Fruit fly (Drosophila melanogaster) whole organism, embryonic: ENCODE data around the gene CG2889.

Experiments used
- BtbVII ChIP-seq: fragments of 200-800 bp; sonication (Bioruptor generic); optimal IDR thresholded peaks from 3 replicates; lab custom pipeline; 2017; ENCODE audit warnings: missing biosample characterization, mild to moderate bottlenecking, missing genetic modification characterization
- Bteb2 ChIP-seq: fragments of 200-800 bp; sonication (Bioruptor generic); optimal IDR thresholded peaks from 2 replicates; lab custom pipeline; 2016; ENCODE audit warnings: missing biosample characterization, missing genetic modification characterization
- CG10321 ChIP-seq: fragments of 200-800 bp; sonication (Bioruptor generic); IDR thresholded peaks from 2 replicates; pipeline ENCODE4 v1.3.6; 2022; ENCODE audit warnings: missing biosample characterization, missing genetic modification characterization
- CG10366 ChIP-seq: fragments of 200-800 bp; sonication (Bioruptor generic); IDR thresholded peaks from 2 replicates; pipeline ENCODE4 v1.3.6; 2022; ENCODE audit warnings: missing biosample characterization, missing genetic modification characterization
- CG10654 ChIP-seq: fragments of 200-800 bp; sonication (Bioruptor generic); optimal IDR thresholded peaks from 2 replicates; lab custom pipeline; 2016; ENCODE audit warnings: missing biosample characterization, missing genetic modification characterization
- CG11093 ChIP-seq: fragments of 200-800 bp; sonication (Bioruptor generic); IDR thresholded peaks from 3 replicates; pipeline ENCODE4 v1.3.6; 2022; ENCODE audit warnings: missing biosample characterization, missing genetic modification characterization
- CG11504 ChIP-seq: fragments of 200-800 bp; sonication (Bioruptor generic); optimal IDR thresholded peaks from 3 replicates; lab custom pipeline; 2019; ENCODE audit warnings: missing biosample characterization, mild to moderate bottlenecking, missing genetic modification characterization, moderate library complexity
- CG12391 ChIP-seq: fragments of 200-800 bp; sonication (Bioruptor generic); optimal IDR thresholded peaks from 3 replicates; lab custom pipeline; 2018; ENCODE audit warnings: missing biosample characterization, mild to moderate bottlenecking, missing genetic modification characterization, moderate library complexity
- CG14710 ChIP-seq: fragments of 200-800 bp; sonication (Bioruptor generic); optimal IDR thresholded peaks from 3 replicates; lab custom pipeline; 2019; ENCODE audit warnings: missing biosample characterization, mild to moderate bottlenecking, missing genetic modification characterization, moderate library complexity
- CG16779 ChIP-seq: fragments of 200-800 bp; sonication (Bioruptor generic); IDR thresholded peaks from 2 replicates; pipeline ENCODE4 v1.3.6; 2022; ENCODE audit warnings: missing biosample characterization, missing genetic modification characterization
- CG17912 ChIP-seq: fragments of 200-800 bp; sonication (Bioruptor generic); optimal IDR thresholded peaks from 2 replicates; lab custom pipeline; 2018; ENCODE audit warnings: missing biosample characterization, mild to moderate bottlenecking, missing genetic modification characterization
- CG1832 ChIP-seq: fragments of 200-800 bp; sonication (Bioruptor generic); optimal IDR thresholded peaks from 2 replicates; lab custom pipeline; 2017; ENCODE audit warnings: missing biosample characterization, mild to moderate bottlenecking, missing genetic modification characterization, inconsistent platforms
- CG2202 ChIP-seq: fragments of 200-800 bp; sonication (Bioruptor generic); optimal IDR thresholded peaks from 2 replicates; lab custom pipeline; 2018; ENCODE audit warnings: missing biosample characterization, mild to moderate bottlenecking, missing genetic modification characterization
- CG2678 ChIP-seq: fragments of 200-800 bp; sonication (Bioruptor generic); optimal IDR thresholded peaks from 3 replicates; lab custom pipeline; 2019; ENCODE audit warnings: missing biosample characterization, mild to moderate bottlenecking, missing genetic modification characterization, moderate library complexity
- CG30431 ChIP-seq: fragments of 200-800 bp; sonication (Bioruptor generic); optimal IDR thresholded peaks from 2 replicates; lab custom pipeline; 2017; ENCODE audit warnings: missing biosample characterization, missing genetic modification characterization
- CG31388 ChIP-seq: fragments of 200-800 bp; sonication (Bioruptor generic); optimal IDR thresholded peaks from 2 replicates; lab custom pipeline; 2016; ENCODE audit warnings: missing biosample characterization, missing genetic modification characterization
- CG31441 ChIP-seq: fragments of 200-800 bp; sonication (Bioruptor generic); IDR thresholded peaks from 2 replicates; pipeline ENCODE4 v1.3.6; 2022; ENCODE audit warnings: missing biosample characterization, missing genetic modification characterization
- CG32532 ChIP-seq: fragments of 200-800 bp; sonication (Bioruptor generic); IDR thresholded peaks from 2 replicates; pipeline ENCODE4 v1.3.6; 2022; ENCODE audit warnings: missing biosample characterization, missing genetic modification characterization
- CG32772 ChIP-seq: fragments of 200-800 bp; sonication (Bioruptor generic); IDR thresholded peaks from 2 replicates; pipeline ENCODE4 v1.3.6; 2022; ENCODE audit warnings: missing biosample characterization, missing genetic modification characterization
- CG33213 ChIP-seq: fragments of 200-800 bp; sonication (Bioruptor generic); optimal IDR thresholded peaks from 3 replicates; lab custom pipeline; 2016; ENCODE audit warnings: missing biosample characterization, missing genetic modification characterization
- CG7372 ChIP-seq: fragments of 200-800 bp; sonication (Bioruptor generic); IDR thresholded peaks from 2 replicates; pipeline ENCODE4 v1.3.6; 2022; ENCODE audit warnings: missing biosample characterization, missing genetic modification characterization
- CG7745 ChIP-seq: fragments of 200-800 bp; sonication (Bioruptor generic); optimal IDR thresholded peaks from 2 replicates; lab custom pipeline; 2018; ENCODE audit warnings: missing biosample characterization, mild to moderate bottlenecking, missing genetic modification characterization, moderate library complexity
- CG7987 ChIP-seq: fragments of 200-800 bp; sonication (Bioruptor generic); optimal IDR thresholded peaks from 2 replicates; lab custom pipeline; 2018; ENCODE audit warnings: missing biosample characterization, mild to moderate bottlenecking, missing genetic modification characterization, moderate library complexity
- CG8478 ChIP-seq: fragments of >200 bp; optimal IDR thresholded peaks from 2 replicates; lab custom pipeline; 2018
- CkIIα-i1 ChIP-seq: fragments of 200-800 bp; sonication (Bioruptor generic); IDR thresholded peaks from 2 replicates; pipeline ENCODE4 v1.3.6; 2022; ENCODE audit warnings: missing biosample characterization, missing genetic modification characterization
- Dbx ChIP-seq: fragments of 200-800 bp; sonication (Bioruptor generic); IDR thresholded peaks from 3 replicates; pipeline ENCODE4 v1.3.6; 2022; ENCODE audit warnings: missing biosample characterization, missing genetic modification characterization
- Dip3 ChIP-seq: fragments of 200-800 bp; sonication (Bioruptor generic); optimal IDR thresholded peaks from 3 replicates; lab custom pipeline; 2016; ENCODE audit warnings: missing biosample characterization, missing genetic modification characterization
- Ets97D ChIP-seq: fragments of 200-800 bp; sonication (Bioruptor generic); optimal IDR thresholded peaks from 3 replicates; lab custom pipeline; 2016; ENCODE audit warnings: missing biosample characterization, missing genetic modification characterization
- Gug ChIP-seq: fragments of 200-800 bp; sonication (Bioruptor generic); IDR thresholded peaks from 4 replicates; pipeline ENCODE4 v1.3.6; 2022; ENCODE audit warnings: missing biosample characterization, missing genetic modification characterization
- H15 ChIP-seq: fragments of 200-800 bp; sonication (Bioruptor generic); IDR thresholded peaks from 3 replicates; pipeline ENCODE4 v1.3.6; 2022; ENCODE audit warnings: missing biosample characterization, missing genetic modification characterization
- HLH3B ChIP-seq: fragments of 200-800 bp; sonication (Bioruptor generic); IDR thresholded peaks from 2 replicates; pipeline ENCODE4 v1.3.6; 2022; ENCODE audit warnings: missing biosample characterization, missing genetic modification characterization
- HLH54F ChIP-seq: fragments of 200-800 bp; sonication (Bioruptor generic); optimal IDR thresholded peaks from 3 replicates; lab custom pipeline; 2016; ENCODE audit warnings: missing biosample characterization, missing genetic modification characterization
- Mad ChIP-seq: fragments of 200-800 bp; sonication (Bioruptor generic); optimal IDR thresholded peaks from 2 replicates; lab custom pipeline; 2016; ENCODE audit warnings: missing biosample characterization, missing genetic modification characterization
- Opbp ChIP-seq: fragments of 200-800 bp; sonication (Bioruptor generic); IDR thresholded peaks from 3 replicates; pipeline ENCODE4 v1.3.6; 2022; ENCODE audit warnings: missing biosample characterization, missing genetic modification characterization; ENCODE audit not compliant: partially characterized antibody
- Taf1 ChIP-seq: fragments of 200-800 bp; sonication (Bioruptor generic); IDR thresholded peaks from 2 replicates; pipeline ENCODE4 v1.3.6; 2022; ENCODE audit warnings: missing biosample characterization, missing genetic modification characterization
- ab ChIP-seq: fragments of 200-800 bp; sonication (Bioruptor generic); optimal IDR thresholded peaks from 2 replicates; lab custom pipeline; 2016; ENCODE audit warnings: missing biosample characterization, missing genetic modification characterization
- ash1 ChIP-seq: fragments of 200-800 bp; sonication (Bioruptor generic); optimal IDR thresholded peaks from 2 replicates; lab custom pipeline; 2018; ENCODE audit warnings: missing biosample characterization, mild to moderate bottlenecking, missing genetic modification characterization
- dati ChIP-seq: fragments of 200-800 bp; sonication (Bioruptor generic); IDR thresholded peaks from 2 replicates; pipeline ENCODE4 v1.3.6; 2022; ENCODE audit warnings: missing biosample characterization, missing genetic modification characterization
- dmrt11E ChIP-seq: fragments of 200-800 bp; sonication (Bioruptor generic); optimal IDR thresholded peaks from 3 replicates; lab custom pipeline; 2018; ENCODE audit warnings: missing biosample characterization, mild to moderate bottlenecking, missing genetic modification characterization, moderate library complexity
- fd102C ChIP-seq: fragments of 200-800 bp; sonication (Bioruptor generic); optimal IDR thresholded peaks from 2 replicates; lab custom pipeline; 2018; ENCODE audit warnings: missing biosample characterization, mild to moderate bottlenecking, missing genetic modification characterization, moderate library complexity
- gro ChIP-seq: fragments of 200-800 bp; sonication (Bioruptor generic); optimal IDR thresholded peaks from 2 replicates; lab custom pipeline; 2016; ENCODE audit warnings: missing biosample characterization, missing genetic modification characterization
- hb ChIP-seq: fragments of 200-800 bp; sonication (Bioruptor generic); IDR thresholded peaks from 3 replicates; pipeline ENCODE4 v1.3.6; 2022; ENCODE audit warnings: missing biosample characterization, missing genetic modification characterization; ENCODE audit not compliant: partially characterized antibody
- lola ChIP-seq, 3 experiments: fragments of >200 bp in 2 of 3; fragments of 200-800 bp in 1 of 3; sonication (Bioruptor generic) in 1 of 3; optimal IDR thresholded peaks; 2 replicates each; lab custom pipeline; 2017 to 2019; ENCODE audit warnings: missing biosample characterization in 3 of 3, missing genetic modification characterization in 3 of 3, mild to moderate bottlenecking in 1 of 3, moderate library complexity in 1 of 3
- mam ChIP-seq: fragments of 200-800 bp; sonication (Bioruptor generic); optimal IDR thresholded peaks from 3 replicates; lab custom pipeline; 2016; ENCODE audit warnings: missing biosample characterization, missing genetic modification characterization
- nom ChIP-seq: fragments of 200-800 bp; sonication (Bioruptor generic); optimal IDR thresholded peaks from 2 replicates; lab custom pipeline; 2017; ENCODE audit warnings: missing biosample characterization, missing genetic modification characterization, mild to moderate bottlenecking, moderate library complexity, missing genetic modification reagents
- oc ChIP-seq: fragments of 200-800 bp; sonication (Bioruptor generic); optimal IDR thresholded peaks from 2 replicates; lab custom pipeline; 2018; ENCODE audit warnings: missing biosample characterization, mild to moderate bottlenecking, missing genetic modification characterization, moderate library complexity
- otp ChIP-seq: fragments of 200-800 bp; sonication (Bioruptor generic); IDR thresholded peaks from 3 replicates; pipeline ENCODE4, ENCODE4 v1.3.6; 2022; ENCODE audit warnings: missing biosample characterization, missing genetic modification characterization
- sim ChIP-seq: fragments of 200-800 bp; sonication (Bioruptor generic); IDR thresholded peaks from 2 replicates; pipeline ENCODE4 v1.3.6; 2022; ENCODE audit warnings: missing biosample characterization, missing genetic modification characterization
- stc ChIP-seq: fragments of 200-800 bp; sonication (Bioruptor generic); IDR thresholded peaks from 2 replicates; pipeline ENCODE4 v1.3.6; 2022; ENCODE audit warnings: missing biosample characterization, missing genetic modification characterization
- ttk ChIP-seq: fragments of 200-800 bp; sonication (Bioruptor generic); IDR thresholded peaks from 2 replicates; pipeline ENCODE4 v2.1.2; 2022; ENCODE audit warnings: missing biosample characterization, missing genetic modification characterization
- vnd ChIP-seq: fragments of 200-800 bp; sonication (Bioruptor generic); IDR thresholded peaks from 3 replicates; pipeline ENCODE4 v1.3.6; 2022; ENCODE audit warnings: missing biosample characterization, missing genetic modification characterization; ENCODE audit not compliant: partially characterized antibody
- yki ChIP-seq: fragments of >200 bp; optimal IDR thresholded peaks from 3 replicates; lab custom pipeline; 2018

CG2889 gene

dm6 chrX:10487964-10488605, 14.3 kb downstream of the CG2889 start (continued):
- peak; percentile 42 for TF ChIP-seq mam
- TF ChIP-seq Dip3 (GFP tag; lab: Kevin White, UChicago), result peak; percentile 54
- no peak for TF ChIP-seq HLH3B (GFP tag; lab: Robert Waterston, UW)
- TF ChIP-seq CG32532 (GFP tag; lab: Robert Waterston, UW), result peak; percentile 23; the same call in 1 of the 2 replicates
- no peak for TF ChIP-seq CG10321 (GFP tag; lab: Robert Waterston, UW)
- TF ChIP-seq HLH54F (GFP tag; lab: Kevin White, UChicago), result peak; percentile 33
- 0 out of 3 replicates have a peak, but pooled peaks have one; percentile 41 for TF ChIP-seq Dbx (GFP tag; lab: Robert Waterston, UW)
- TF ChIP-seq Ets97D (GFP tag; lab: Kevin White, UChicago), result no peak
- TF ChIP-seq CG1832 (GFP tag; lab: Kevin White, UChicago), result no peak
- no peak for TF ChIP-seq Opbp (GFP tag; lab: Robert Waterston, UW)
- TF ChIP-seq stc, result no peak
- no peak for TF ChIP-seq ab (GFP tag; lab: Kevin White, UChicago)
- TF ChIP-seq CG2202 (tag; lab: Kevin White, UChicago), result no peak
- TF ChIP-seq CG2678 (tag; lab: Kevin White, UChicago), result peak; percentile 78
- no peak for TF ChIP-seq CG7372 (GFP tag; lab: Robert Waterston, UW)
- TF ChIP-seq Gug (GFP tag; lab: Robert Waterston, UW), result peak; percentile 21; the same call in 1 of the 4 replicates
- TF ChIP-seq CkIIα-i1 (GFP tag; lab: Robert Waterston, UW), result no peak
- TF ChIP-seq BtbVII (GFP tag; lab: Kevin White, UChicago), result peak; percentile 74
- TF ChIP-seq Bteb2 (GFP tag; lab: Kevin White, UChicago), result no peak
- no peak for TF ChIP-seq CG11093 (GFP tag; lab: Robert Waterston, UW)
- TF ChIP-seq lola (GFP tag; optimal IDR thresholded peaks at IDR 0.05; lab: Kevin White, UChicago), result no peak
- TF ChIP-seq CG12391, result peak; percentile 20
- TF ChIP-seq CG32772 (GFP tag; lab: Robert Waterston, UW), result no peak
- TF ChIP-seq ttk (GFP tag; lab: Robert Waterston, UW), result no peak
- no peak for TF ChIP-seq dati (GFP tag; lab: Robert Waterston, UW)
- TF ChIP-seq CG30431 (GFP tag; lab: Kevin White, UChicago), result no peak
- no peak for TF ChIP-seq H15 (GFP tag; lab: Robert Waterston, UW)
- no peak for TF ChIP-seq nom (GFP tag; lab: Kevin White, UChicago)
- no peak for TF ChIP-seq CG33213 (GFP tag; lab: Kevin White, UChicago)
- no peak for TF ChIP-seq oc
- TF ChIP-seq sim (GFP tag; lab: Robert Waterston, UW), result no peak
- TF ChIP-seq CG14710 (tag; lab: Kevin White, UChicago), result no peak
- TF ChIP-seq CG8478 (lab: Kevin White, UChicago), result no peak
- TF ChIP-seq otp (GFP tag; lab: Robert Waterston, UW), result no peak
- no peak for TF ChIP-seq hb (GFP tag; lab: Robert Waterston, UW)
- TF ChIP-seq CG31441 (GFP tag; lab: Robert Waterston, UW), result 0 out of 2 replicates have a peak, but pooled peaks have one; percentile 16
- TF ChIP-seq Mad (GFP tag; lab: Kevin White, UChicago), result no peak
- no peak for TF ChIP-seq CG10366 (GFP tag; lab: Robert Waterston, UW)
- TF ChIP-seq CG10654 (GFP tag; lab: Kevin White, UChicago), result no peak
- TF ChIP-seq CG7745 (tag; lab: Kevin White, UChicago), result no peak
- no peak for TF ChIP-seq vnd (GFP tag; lab: Robert Waterston, UW)
- TF ChIP-seq CG31388 (GFP tag; lab: Kevin White, UChicago), result no peak
- no peak for TF ChIP-seq fd102C (GFP tag; lab: Kevin White, UChicago)
- TF ChIP-seq ash1 (GFP tag; lab: Kevin White, UChicago), result no peak
- TF ChIP-seq CG16779 (GFP tag; lab: Robert Waterston, UW), result no peak
- no peak for TF ChIP-seq Taf1 (GFP tag; lab: Robert Waterston, UW)
- no peak for TF ChIP-seq dmrt11E (tag; lab: Kevin White, UChicago)
- TF ChIP-seq yki (lab: Kevin White, UChicago), result no peak
- TF ChIP-seq CG7987 (GFP tag; lab: Kevin White, UChicago), result no peak
- TF ChIP-seq CG17912, result no peak
- peak; percentile 51 for TF ChIP-seq CG11504 (tag; lab: Kevin White, UChicago)
- TF ChIP-seq gro, result peak; percentile 38
